Worm (Caenorhabditis elegans): ENCODE measurements around the gene ZK1320.11.

DNA sequence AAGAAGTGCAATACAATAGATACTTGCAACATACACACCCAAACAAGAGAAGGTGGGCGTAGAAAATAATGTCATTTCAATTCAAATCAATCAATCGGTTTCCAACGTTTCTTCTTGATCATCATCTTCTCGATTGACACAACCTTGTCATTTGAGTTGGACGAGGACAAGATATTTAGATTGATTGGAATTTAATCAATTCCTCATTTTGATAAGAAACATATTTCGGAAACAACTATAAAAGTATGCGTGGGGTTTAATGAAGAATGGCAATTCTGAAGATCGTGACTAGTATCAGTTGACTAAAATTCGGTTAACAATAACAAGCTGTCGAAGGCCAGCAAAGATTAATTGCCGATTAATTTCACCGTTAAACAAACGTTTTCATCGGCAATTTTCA, 46.8 kb upstream of the ZK1320.11 start:
- TF ChIP-seq unc-62 (GFP tag; optimal IDR thresholded peaks at IDR 0.05) (no peak), F52B5.7 (tag; optimal IDR thresholded peaks at IDR 0.05) (no peak), bed-2 (GFP tag; IDR thresholded peaks at IDR 0.05) (no peak), lsy-27 (tag; optimal IDR thresholded peaks at IDR 0.05; ENCODE audit: borderline replicate concordance, insufficient read depth) (no peak), ceh-27 (GFP tag; optimal IDR thresholded peaks at IDR 0.05) (no peak), lin-40 (tag; optimal IDR thresholded peaks at IDR 0.05) (no peak), ama-1 (optimal IDR thresholded peaks at IDR 0.05) (no peak), ama-1 (GFP tag; optimal IDR thresholded peaks at IDR 0.05) (no peak), F55B11.4 (tag; optimal IDR thresholded peaks at IDR 0.05; ENCODE audit: borderline replicate concordance, insufficient read depth) (no peak), madf-3 (GFP tag; IDR thresholded peaks at IDR 0.05) (no peak), Y79H2A.3 (GFP tag; conservative IDR thresholded peaks at IDR 0.05) (no peak), F37B4.10 (GFP tag; IDR thresholded peaks at IDR 0.05) (no peak), snpc-1.1 (tag; optimal IDR thresholded peaks at IDR 0.05; ENCODE audit: insufficient read depth) (no peak), C17E4.6 (GFP tag; IDR thresholded peaks at IDR 0.05) (no peak)
